Fruit fly (Drosophila melanogaster): ENCODE results near the gene TAF1B.
A peak's percentile ranks its signal among the peaks of the same experiment; 100 is the strongest.

TAF1B gene

DNA sequence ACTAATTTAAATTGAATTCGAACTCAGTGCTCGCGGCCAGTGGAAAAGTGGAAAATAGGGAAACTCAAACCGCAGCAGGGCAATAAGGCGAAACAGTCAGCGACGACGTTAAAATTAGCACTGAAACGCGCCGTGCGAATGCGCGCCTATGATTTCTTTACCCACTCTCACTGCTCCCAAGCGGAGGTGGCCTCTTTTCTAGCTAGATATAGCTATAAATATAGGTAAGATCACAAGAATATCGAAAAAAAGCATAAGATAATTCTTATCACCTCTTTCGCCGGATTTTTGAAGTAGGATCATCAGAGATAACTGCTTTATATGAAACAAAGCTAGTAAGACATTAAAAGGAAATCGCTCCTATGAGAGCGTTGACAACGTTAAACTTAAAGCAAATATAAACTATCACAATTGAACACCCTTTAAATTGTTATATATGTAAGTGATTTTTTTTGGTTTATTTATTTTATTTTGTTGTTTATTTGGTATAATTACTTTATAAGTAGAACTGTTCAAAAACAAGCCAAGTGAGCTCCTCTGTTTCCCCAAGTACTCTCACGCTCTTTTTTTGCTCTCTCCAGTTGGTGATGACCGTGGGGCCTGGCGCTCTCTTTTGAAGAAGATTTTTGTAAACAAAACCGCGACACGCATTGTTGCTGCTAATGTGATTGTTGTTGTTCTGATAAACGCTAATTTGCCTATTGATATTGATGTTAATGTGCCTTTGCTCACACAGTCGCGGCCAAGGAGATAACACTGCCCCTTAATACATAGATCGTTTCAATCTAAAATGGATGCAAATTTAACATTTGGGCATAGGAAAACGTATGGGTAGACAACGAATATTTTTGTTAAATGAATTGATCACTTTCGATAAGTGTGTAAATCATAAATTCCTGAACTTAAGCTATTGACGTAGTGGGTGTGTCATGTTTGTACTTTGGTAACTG is 4.1 kb downstream of the TAF1B start, which contains the start of gene tws (continued):
- no peak for TF ChIP-seq Ets97D (GFP tag; optimal IDR thresholded peaks at IDR 0.05)
- peak; percentile 0 for TF ChIP-seq CG14710 (tag; optimal IDR thresholded peaks at IDR 0.05)
- no peak for TF ChIP-seq CG11398 (GFP tag; optimal IDR thresholded peaks at IDR 0.05)
- TF ChIP-seq Ssrp (tag; optimal IDR thresholded peaks at IDR 0.05): peak; percentile 35
- TF ChIP-seq CG1832 (GFP tag; optimal IDR thresholded peaks at IDR 0.05): no peak
- no peak for TF ChIP-seq CkIIα-i1 (GFP tag; IDR thresholded peaks at IDR 0.05)
- TF ChIP-seq CG9609 (GFP tag; optimal IDR thresholded peaks at IDR 0.05): no peak
- peak; percentile 37 for TF ChIP-seq CG13775 (GFP tag; optimal IDR thresholded peaks at IDR 0.05)
- TF ChIP-seq eve (GFP tag; optimal IDR thresholded peaks at IDR 0.05): peak in 1 of 2 experiments; percentile 80
- TF ChIP-seq HHEX (GFP tag; optimal IDR thresholded peaks at IDR 0.05): no peak
- TF ChIP-seq slbo (GFP tag; IDR thresholded peaks at IDR 0.05): peak; percentile 69
- TF ChIP-seq CG9215 (GFP tag; IDR thresholded peaks at IDR 0.05): no peak
- TF ChIP-seq sens (GFP tag): peak; percentile 86
- no peak for TF ChIP-seq Atf3 (GFP tag; optimal IDR thresholded peaks at IDR 0.05)
- TF ChIP-seq D19A (tag; optimal IDR thresholded peaks at IDR 0.05): peak; percentile 28
- peak; percentile 2 for TF ChIP-seq CG1602 (GFP tag; optimal IDR thresholded peaks at IDR 0.05)
- peak; percentile 76 for TF ChIP-seq CG7556 (GFP tag; optimal IDR thresholded peaks at IDR 0.05)
- TF ChIP-seq ind (GFP tag; optimal IDR thresholded peaks at IDR 0.05): peak; percentile 2
- peak; percentile 39 for TF ChIP-seq Hsf (GFP tag; optimal IDR thresholded peaks at IDR 0.05)
- TF ChIP-seq Fer3 (tag; optimal IDR thresholded peaks at IDR 0.05): no peak
- TF ChIP-seq CG30431 (GFP tag; optimal IDR thresholded peaks at IDR 0.05): peak; percentile 9
- TF ChIP-seq HLH3B (GFP tag; IDR thresholded peaks at IDR 0.05): 0 out of 2 replicates have a peak, but pooled peaks have one; percentile 5
- TF ChIP-seq CG3407 (GFP tag; optimal IDR thresholded peaks at IDR 0.05): no peak
- peak; percentile 28; the same call in 1 of the 3 replicates for TF ChIP-seq Aef1 (GFP tag; IDR thresholded peaks at IDR 0.05)
- peak; percentile 18 for TF ChIP-seq CG2875 (GFP tag; optimal IDR thresholded peaks at IDR 0.05)
- TF ChIP-seq wek (GFP tag; optimal IDR thresholded peaks at IDR 0.05): peak; percentile 67
- peak; percentile 20 for TF ChIP-seq fu2 (GFP tag; optimal IDR thresholded peaks at IDR 0.05)
- no peak for TF ChIP-seq Hr78 (GFP tag; optimal IDR thresholded peaks at IDR 0.05)
- TF ChIP-seq CG4707 (GFP tag; optimal IDR thresholded peaks at IDR 0.05): peak; percentile 6
- no peak for TF ChIP-seq CG6683 (GFP tag; optimal IDR thresholded peaks at IDR 0.05)
- peak; percentile 51 for TF ChIP-seq CG18599 (GFP tag; optimal IDR thresholded peaks at IDR 0.05)
- no peak for TF ChIP-seq dan (GFP tag; IDR thresholded peaks at IDR 0.05)
- TF ChIP-seq Ada2b (GFP tag; IDR thresholded peaks at IDR 0.05): peak; percentile 58
- no peak for TF ChIP-seq CG4328 (GFP tag; optimal IDR thresholded peaks at IDR 0.05)
- TF ChIP-seq MBD-R2 (GFP tag; IDR thresholded peaks at IDR 0.05): peak; percentile 22; the same call in 1 of the 2 replicates
- TF ChIP-seq caup (GFP tag; optimal IDR thresholded peaks at IDR 0.05; ENCODE audit: severe bottlenecking): peak; percentile 23
- TF ChIP-seq CG1792 (GFP tag; optimal IDR thresholded peaks at IDR 0.05): peak; percentile 21
- TF ChIP-seq lola (GFP tag; optimal IDR thresholded peaks at IDR 0.05): peak in 1 of 3 experiments; percentile 47
- no peak for TF ChIP-seq CG17186 (GFP tag; optimal IDR thresholded peaks at IDR 0.05)
- no peak for TF ChIP-seq Dll (GFP tag; IDR thresholded peaks at IDR 0.05; ENCODE audit: partially characterized antibody)
- TF ChIP-seq Pdp1 (GFP tag; optimal IDR thresholded peaks at IDR 0.05): peak; percentile 13 to 47
- no peak for TF ChIP-seq bigmax (GFP tag; optimal IDR thresholded peaks at IDR 0.05)
- peak; percentile 22 for TF ChIP-seq CG17829 (tag; optimal IDR thresholded peaks at IDR 0.05)
- TF ChIP-seq CG16815 (GFP tag; optimal IDR thresholded peaks at IDR 0.05): no peak
- no peak for TF ChIP-seq fd102C (GFP tag; optimal IDR thresholded peaks at IDR 0.05)
- no peak for TF ChIP-seq fru (optimal IDR thresholded peaks at IDR 0.05)
- TF ChIP-seq jumu (GFP tag; optimal IDR thresholded peaks at IDR 0.05): no peak
- peak; percentile 23; the same call in 1 of the 3 replicates for TF ChIP-seq H15 (GFP tag; IDR thresholded peaks at IDR 0.05)
